Fruit fly (Drosophila melanogaster) whole organism, adult: ENCODE measurements around the gene Hydr2.

ENCODE experiments used
- Clk ChIP-seq: fragments of 200-800 bp; sonication (Bioruptor generic); optimal IDR thresholded peaks from 2 replicates; lab custom pipeline; 2017; ENCODE audit warnings: missing biosample characterization, missing genetic modification characterization
- Mnt ChIP-seq: fragments of 200-800 bp; sonication (Bioruptor generic); optimal IDR thresholded peaks from 2 replicates; lab custom pipeline; 2016; ENCODE audit warnings: missing biosample characterization, mild to moderate bottlenecking, missing genetic modification characterization
- toe ChIP-seq: fragments of 200-800 bp; sonication (Bioruptor generic); optimal IDR thresholded peaks from 2 replicates; lab custom pipeline; 2016; ENCODE audit warnings: missing biosample characterization, missing genetic modification characterization

DNA sequence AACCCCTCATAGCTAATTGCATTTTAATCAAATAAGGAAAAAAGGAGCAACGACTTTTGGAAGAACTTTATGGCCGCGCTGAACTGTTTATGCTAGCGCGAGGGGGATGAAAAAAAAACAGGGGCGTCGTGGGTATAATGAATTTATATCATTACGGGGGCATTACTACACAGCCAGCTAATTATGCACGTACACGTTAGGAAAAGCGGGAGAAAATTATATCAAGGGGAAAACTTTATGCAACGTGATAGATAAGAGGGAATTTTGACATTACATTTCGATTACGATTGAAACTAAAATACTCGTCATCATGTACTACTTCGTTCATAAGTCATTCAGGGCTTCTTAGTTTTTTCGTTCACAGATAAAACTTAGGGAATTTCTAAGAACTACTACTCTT is 35.1 kb upstream of the Hydr2 start, which contains the start of gene CG15403:
- TF ChIP-seq toe = no peak
- no peak for TF ChIP-seq Mnt (GFP tag; lab: Kevin White, UChicago)
- TF ChIP-seq Clk (GFP tag; lab: Kevin White, UChicago) = no peak
